Fruit fly (Drosophila melanogaster) whole organism, embryonic: Measurements from ENCODE around the gene Cyp9f2.

Experiments
- BtbVII ChIP-seq: fragments of 200-800 bp; sonication (Bioruptor generic); optimal IDR thresholded peaks from 3 replicates; lab custom pipeline; 2017; ENCODE audit warnings: missing biosample characterization, mild to moderate bottlenecking, missing genetic modification characterization
- CG10267 ChIP-seq: fragments of 200-800 bp; sonication (Bioruptor generic); optimal IDR thresholded peaks from 2 replicates; lab custom pipeline; 2018; ENCODE audit warnings: missing biosample characterization, mild to moderate bottlenecking, missing genetic modification characterization, moderate library complexity
- CG10321 ChIP-seq: fragments of 200-800 bp; sonication (Bioruptor generic); IDR thresholded peaks from 2 replicates; pipeline ENCODE4 v1.3.6; 2022; ENCODE audit warnings: missing biosample characterization, missing genetic modification characterization
- CG11085 ChIP-seq: fragments of 200-800 bp; sonication (Bioruptor generic); IDR thresholded peaks from 2 replicates; pipeline ENCODE4 v1.3.6; 2022; ENCODE audit warnings: missing biosample characterization, missing genetic modification characterization
- CG12219 ChIP-seq: fragments of 200-800 bp; sonication (Bioruptor generic); optimal IDR thresholded peaks from 3 replicates; lab custom pipeline; 2018; ENCODE audit warnings: missing biosample characterization, mild to moderate bottlenecking, missing genetic modification characterization
- CG12391 ChIP-seq: fragments of 200-800 bp; sonication (Bioruptor generic); optimal IDR thresholded peaks from 3 replicates; lab custom pipeline; 2018; ENCODE audit warnings: missing biosample characterization, mild to moderate bottlenecking, missing genetic modification characterization, moderate library complexity
- CG12659 ChIP-seq: fragments of 200-800 bp; sonication (Bioruptor generic); optimal IDR thresholded peaks from 3 replicates; lab custom pipeline; 2017; ENCODE audit warnings: mild to moderate bottlenecking, missing biosample characterization, missing genetic modification reagents, missing genetic modification characterization
- CG12769 ChIP-seq: fragments of 200-800 bp; sonication (Bioruptor generic); optimal IDR thresholded peaks from 2 replicates; lab custom pipeline; 2019; ENCODE audit warnings: missing biosample characterization, mild to moderate bottlenecking, missing genetic modification characterization, moderate library complexity
- CG13296 ChIP-seq: fragments of 200-800 bp; sonication (Bioruptor generic); optimal IDR thresholded peaks from 3 replicates; lab custom pipeline; 2018; ENCODE audit warnings: missing biosample characterization, mild to moderate bottlenecking, missing genetic modification characterization
- CG14014 ChIP-seq: fragments of 200-800 bp; sonication (Bioruptor generic); IDR thresholded peaks from 2 replicates; pipeline ENCODE4 v1.3.6; 2022; ENCODE audit warnings: missing biosample characterization, missing genetic modification characterization
- CG14050 ChIP-seq: fragments of 200-800 bp; sonication (Bioruptor generic); IDR thresholded peaks from 3 replicates; pipeline ENCODE4 v1.3.6; 2022; ENCODE audit warnings: missing biosample characterization, missing genetic modification characterization
- CG15479 ChIP-seq: fragments of 200-800 bp; sonication (Bioruptor generic); optimal IDR thresholded peaks from 3 replicates; lab custom pipeline; 2019; ENCODE audit warnings: missing biosample characterization, mild to moderate bottlenecking, missing genetic modification characterization, moderate library complexity
- CG15514 ChIP-seq: fragments of 200-800 bp; sonication (Bioruptor generic); optimal IDR thresholded peaks from 3 replicates; lab custom pipeline; 2017; ENCODE audit warnings: missing biosample characterization, missing genetic modification characterization, mild to moderate bottlenecking, moderate library complexity, missing genetic modification reagents
- CG1647 ChIP-seq: fragments of 200-800 bp; sonication (Bioruptor generic); optimal IDR thresholded peaks from 3 replicates; lab custom pipeline; 2016; ENCODE audit warnings: missing biosample characterization, missing genetic modification characterization
- CG16863 ChIP-seq: fragments of 200-800 bp; sonication (Bioruptor generic); optimal IDR thresholded peaks from 3 replicates; lab custom pipeline; 2016; ENCODE audit warnings: missing biosample characterization, missing genetic modification characterization
- CG17328 ChIP-seq: fragments of 200-800 bp; sonication (Bioruptor generic); IDR thresholded peaks from 2 replicates; pipeline ENCODE4 v1.3.6; 2022; ENCODE audit warnings: missing biosample characterization, missing genetic modification characterization
- CG18011 ChIP-seq: fragments of 200-800 bp; sonication (Bioruptor generic); optimal IDR thresholded peaks from 2 replicates; lab custom pipeline; 2017; ENCODE audit warnings: missing biosample characterization, missing genetic modification characterization, mild to moderate bottlenecking, moderate library complexity, missing genotype
- CG18262 ChIP-seq: fragments of 200-800 bp; optimal IDR thresholded peaks from 3 replicates; lab custom pipeline; 2019; ENCODE audit warnings: missing biosample characterization, mild to moderate bottlenecking, missing genetic modification characterization, moderate library complexity
- CG2129 ChIP-seq: fragments of 200-800 bp; sonication (Bioruptor generic); IDR thresholded peaks from 2 replicates; pipeline ENCODE4 v1.3.6; 2022; ENCODE audit warnings: missing biosample characterization, missing genetic modification characterization; ENCODE audit not compliant: partially characterized antibody
- CG30403 ChIP-seq: fragments of 200-800 bp; sonication (Bioruptor generic); optimal IDR thresholded peaks from 3 replicates; lab custom pipeline; 2016; ENCODE audit warnings: missing biosample characterization, missing genetic modification characterization
- CG30431 ChIP-seq: fragments of 200-800 bp; sonication (Bioruptor generic); optimal IDR thresholded peaks from 2 replicates; lab custom pipeline; 2017; ENCODE audit warnings: missing biosample characterization, missing genetic modification characterization
- CG8765 ChIP-seq: fragments of 200-800 bp; sonication (Bioruptor generic); IDR thresholded peaks from 2 replicates; pipeline ENCODE4 v1.3.6; 2022; ENCODE audit warnings: missing biosample characterization, missing genetic modification characterization
- CG9609 ChIP-seq: fragments of 200-800 bp; sonication (Bioruptor generic); optimal IDR thresholded peaks from 3 replicates; lab custom pipeline; 2016; ENCODE audit warnings: missing biosample characterization, missing genetic modification characterization
- CG9727 ChIP-seq: fragments of 200-800 bp; sonication (Bioruptor generic); optimal IDR thresholded peaks from 3 replicates; lab custom pipeline; 2017; ENCODE audit warnings: missing biosample characterization, mild to moderate bottlenecking, missing genetic modification characterization
- Dp ChIP-seq: fragments of 200-800 bp; sonication (Bioruptor generic); optimal IDR thresholded peaks from 2 replicates; lab custom pipeline; 2018; ENCODE audit warnings: missing biosample characterization, mild to moderate bottlenecking, missing genetic modification characterization, moderate library complexity
- Dref ChIP-seq: fragments of 200-800 bp; sonication (Bioruptor generic); IDR thresholded peaks from 2 replicates; pipeline ENCODE4 v1.3.6; 2022; ENCODE audit warnings: missing biosample characterization, missing genetic modification characterization
- Eip74EF ChIP-seq, 2 experiments: fragments of 200-800 bp in 1 of 2; fragments of >200 bp in 1 of 2; sonication (Bioruptor generic) in 1 of 2; optimal IDR thresholded peaks; 2 replicates each; lab custom pipeline; 2017 to 2019; ENCODE audit warnings: missing biosample characterization in 2 of 2, missing genetic modification characterization in 2 of 2, mild to moderate bottlenecking in 1 of 2, moderate library complexity in 1 of 2
- Ets65A ChIP-seq: fragments of 200-800 bp; sonication (Bioruptor generic); peaks from one replicate; lab custom pipeline; 2016; ENCODE audit warnings: missing biosample characterization, missing genetic modification characterization
- MESR4 ChIP-seq: fragments of 200-800 bp; sonication (Bioruptor generic); optimal IDR thresholded peaks from 2 replicates; lab custom pipeline; 2018; ENCODE audit warnings: missing biosample characterization, mild to moderate bottlenecking, missing genetic modification characterization, moderate library complexity
- Oli ChIP-seq: fragments of 200-800 bp; sonication (Bioruptor generic); optimal IDR thresholded peaks from 2 replicates; lab custom pipeline; 2018; ENCODE audit warnings: missing biosample characterization, mild to moderate bottlenecking, missing genetic modification characterization, moderate library complexity
- Ptx1 ChIP-seq: fragments of 200-800 bp; sonication (Bioruptor generic); IDR thresholded peaks from 2 replicates; pipeline ENCODE4 v1.3.6; 2022; ENCODE audit warnings: missing biosample characterization, missing genetic modification characterization
- Sox102F ChIP-seq: fragments of 200-800 bp; sonication (Bioruptor generic); optimal IDR thresholded peaks from 2 replicates; lab custom pipeline; 2018; ENCODE audit warnings: missing biosample characterization, mild to moderate bottlenecking, missing genetic modification characterization, moderate library complexity
- Trl ChIP-seq, 3 experiments: fragments of >200 bp in 2 of 3; fragments of 200-800 bp in 1 of 3; sonication (Bioruptor generic) in 1 of 3; optimal IDR thresholded peaks; 2 replicates in 1 of 3; 3 replicates in 2 of 3; lab custom pipeline; 2016 to 2017; ENCODE audit warnings: missing biosample characterization in 1 of 3, missing genetic modification characterization in 1 of 3
- ap ChIP-seq: fragments of 200-800 bp; sonication (Bioruptor generic); IDR thresholded peaks from 2 replicates; pipeline ENCODE4 v1.3.6; 2022; ENCODE audit warnings: missing biosample characterization, missing genetic modification characterization
- bsh ChIP-seq, 2 experiments: fragments of 200-800 bp; sonication (Bioruptor generic); optimal IDR thresholded peaks; 2 replicates each; lab custom pipeline; 2017 to 2018; ENCODE audit warnings: mild to moderate bottlenecking in 2 of 2, missing biosample characterization in 2 of 2, missing genetic modification characterization in 2 of 2, moderate library complexity in 1 of 2
- chif ChIP-seq, 2 experiments: fragments of 200-800 bp; sonication (Bioruptor generic); optimal IDR thresholded peaks; 3 replicates each; lab custom pipeline; 2016; ENCODE audit warnings: missing biosample characterization in 2 of 2, missing genetic modification characterization in 2 of 2
- chn ChIP-seq: fragments of 200-800 bp; sonication (Bioruptor generic); optimal IDR thresholded peaks from 2 replicates; lab custom pipeline; 2016; ENCODE audit warnings: missing biosample characterization, missing genetic modification characterization
- dmrt11E ChIP-seq: fragments of 200-800 bp; sonication (Bioruptor generic); optimal IDR thresholded peaks from 3 replicates; lab custom pipeline; 2018; ENCODE audit warnings: missing biosample characterization, mild to moderate bottlenecking, missing genetic modification characterization, moderate library complexity
- fd96Cb ChIP-seq: fragments of 200-800 bp; sonication (Bioruptor generic); optimal IDR thresholded peaks from 2 replicates; lab custom pipeline; 2018; ENCODE audit warnings: missing biosample characterization, mild to moderate bottlenecking, missing genetic modification characterization, moderate library complexity
- gro ChIP-seq: fragments of 200-800 bp; sonication (Bioruptor generic); optimal IDR thresholded peaks from 2 replicates; lab custom pipeline; 2016; ENCODE audit warnings: missing biosample characterization, missing genetic modification characterization
- gsb-n ChIP-seq: fragments of 200-800 bp; sonication (Bioruptor generic); optimal IDR thresholded peaks from 3 replicates; lab custom pipeline; 2018; ENCODE audit warnings: missing biosample characterization, mild to moderate bottlenecking, missing genetic modification characterization
- hth ChIP-seq: fragments of >200 bp; optimal IDR thresholded peaks from 2 replicates; lab custom pipeline; 2017; ENCODE audit warnings: inconsistent platforms
- mam ChIP-seq: fragments of 200-800 bp; sonication (Bioruptor generic); optimal IDR thresholded peaks from 3 replicates; lab custom pipeline; 2016; ENCODE audit warnings: missing biosample characterization, missing genetic modification characterization
- row ChIP-seq: fragments of 200-800 bp; sonication (Bioruptor generic); IDR thresholded peaks from 3 replicates; pipeline ENCODE4 v1.3.6; 2022; ENCODE audit warnings: missing biosample characterization, missing genetic modification characterization
- sc ChIP-seq, 3 experiments: fragments of >200 bp in 2 of 3; fragments of 200-800 bp in 1 of 3; sonication (Bioruptor generic) in 1 of 3; optimal IDR thresholded peaks; 2 replicates in 2 of 3; 3 replicates in 1 of 3; lab custom pipeline; 2017; ENCODE audit warnings: mild to moderate bottlenecking in 1 of 3, missing biosample characterization in 1 of 3, missing genetic modification characterization in 1 of 3, missing genetic modification reagents in 1 of 3
- slou ChIP-seq: fragments of 200-800 bp; sonication (Bioruptor generic); optimal IDR thresholded peaks from 3 replicates; lab custom pipeline; 2016; ENCODE audit warnings: missing biosample characterization, missing genetic modification characterization
- so ChIP-seq: fragments of 200-800 bp; sonication (Bioruptor generic); IDR thresholded peaks from 3 replicates; pipeline ENCODE4 v1.3.6; 2022; ENCODE audit warnings: missing biosample characterization, missing genetic modification characterization
- unc-4 ChIP-seq: fragments of 200-800 bp; sonication (Bioruptor generic); IDR thresholded peaks from 2 replicates; pipeline ENCODE4 v1.3.6; 2022; ENCODE audit warnings: missing biosample characterization, missing genetic modification characterization; ENCODE audit not compliant: partially characterized antibody
- wek ChIP-seq: fragments of 200-800 bp; sonication (Bioruptor generic); optimal IDR thresholded peaks from 3 replicates; lab custom pipeline; 2018; ENCODE audit warnings: missing biosample characterization, mild to moderate bottlenecking, missing genetic modification characterization, moderate library complexity

Gene Cyp9f2

dm6 chr3R:12413274-12413958, 7.6 kb upstream of the Cyp9f2 start, which contains the start of the genes Dip-C and pps (continued):
- TF ChIP-seq Dp (peak; percentile 29), CG12769 (tag; lab: Kevin White, UChicago) (no peak), ap (no peak), CG15479 (no peak), CG9609 (GFP tag; lab: Kevin White, UChicago) (no peak), Ets65A (GFP tag; lab: Kevin White, UChicago) (peak; percentile 22), MESR4 (GFP tag; lab: Kevin White, UChicago) (peak; percentile 49), CG13296 (GFP tag; lab: Kevin White, UChicago) (no peak), CG14014 (GFP tag; lab: Robert Waterston, UW) (no peak), unc-4 (GFP tag; lab: Robert Waterston, UW) (peak; percentile 79), CG10267 (no peak), CG16863 (GFP tag; lab: Kevin White, UChicago) (no peak), CG30403 (no peak), CG14050 (GFP tag; lab: Robert Waterston, UW) (no peak), chn (no peak), Sox102F (GFP tag; lab: Kevin White, UChicago) (no peak), CG10321 (GFP tag; lab: Robert Waterston, UW) (no peak), so (GFP tag; lab: Robert Waterston, UW) (no peak), CG8765 (no peak), Trl (optimal IDR thresholded peaks at IDR 0.05; lab: Kevin White, UChicago) (no peak), Trl (GFP tag; optimal IDR thresholded peaks at IDR 0.05; lab: Kevin White, UChicago) (no peak), CG18262 (tag; lab: Kevin White, UChicago) (no peak), CG11085 (GFP tag; lab: Robert Waterston, UW) (no peak), sc (optimal IDR thresholded peaks at IDR 0.05; lab: Kevin White, UChicago) (no peak), sc (GFP tag; optimal IDR thresholded peaks at IDR 0.05; lab: Kevin White, UChicago) (no peak), CG2129 (peak; percentile 40; the same call in 1 of the 2 replicates), CG15514 (GFP tag; lab: Kevin White, UChicago) (peak; percentile 99), BtbVII (GFP tag; lab: Kevin White, UChicago) (no peak), wek (GFP tag; lab: Kevin White, UChicago) (peak; percentile 13), CG18011 (GFP tag; lab: Kevin White, UChicago) (no peak), Dref (GFP tag; lab: Robert Waterston, UW) (peak; percentile 75), CG1647 (no peak), CG30431 (no peak), Ptx1 (GFP tag; lab: Robert Waterston, UW) (no peak), gsb-n (tag; lab: Kevin White, UChicago) (no peak), CG12219 (GFP tag; lab: Kevin White, UChicago) (no peak), bsh (GFP tag; optimal IDR thresholded peaks at IDR 0.05; lab: Kevin White, UChicago) (no peak), Eip74EF (GFP tag; optimal IDR thresholded peaks at IDR 0.05; lab: Kevin White, UChicago) (no peak), CG12659 (GFP tag; lab: Kevin White, UChicago) (peak; percentile 63), CG12391 (tag; lab: Kevin White, UChicago) (peak; percentile 52), CG17328 (no peak), row (peak; percentile 73), fd96Cb (tag; lab: Kevin White, UChicago) (no peak), CG9727 (peak; percentile 28), Oli (tag; lab: Kevin White, UChicago) (no peak), gro (no peak), chif (GFP tag; optimal IDR thresholded peaks at IDR 0.05; lab: Kevin White, UChicago) (no peak), mam (GFP tag; lab: Kevin White, UChicago) (no peak), slou (GFP tag; lab: Kevin White, UChicago) (no peak), dmrt11E (tag; lab: Kevin White, UChicago) (no peak), hth (no peak)
